Worm (Caenorhabditis elegans) whole organism, young adult: ENCODE results near the gene dhps-1.

Experiments used
- B0035.1 ChIP-seq: sonication (generic microtip); optimal IDR thresholded peaks from 2 replicates; lab custom pipeline; 2016; ENCODE audit warnings: missing genetic modification characterization, mild to moderate bottlenecking, missing compliant biosample characterization, missing genotype, missing genetic modification reagents
- B0336.3 ChIP-seq: fragments of 200-800 bp; sonication (Bioruptor generic); IDR thresholded peaks from 2 replicates; pipeline ENCODE4 v1.3.6; 2022; ENCODE audit warnings: missing genetic modification characterization, missing compliant biosample characterization
- C17E4.6 ChIP-seq: fragments of 200-800 bp; sonication (Bioruptor generic); IDR thresholded peaks from 2 replicates; pipeline ENCODE4 v1.3.6; 2022; ENCODE audit warnings: missing genetic modification reagents, missing genetic modification characterization, missing compliant biosample characterization
- D2030.7 ChIP-seq: fragments of 200-800 bp; sonication (Bioruptor generic); IDR thresholded peaks from 2 replicates; pipeline ENCODE4 v1.3.6; 2022; ENCODE audit warnings: missing genetic modification reagents, missing genetic modification characterization, missing compliant biosample characterization
- F10E7.11 ChIP-seq: sonication (generic microtip); optimal IDR thresholded peaks from 2 replicates; lab custom pipeline; 2017; ENCODE audit warnings: mild to moderate bottlenecking, missing genetic modification characterization, moderate library complexity, missing compliant biosample characterization
- F37B4.10 ChIP-seq: fragments of 200-800 bp; sonication (Bioruptor generic); IDR thresholded peaks from 2 replicates; pipeline ENCODE4 v1.3.6; 2022; ENCODE audit warnings: missing genetic modification characterization, missing compliant biosample characterization
- F39B2.1 ChIP-seq: fragments of 200-800 bp; sonication (Bioruptor generic); IDR thresholded peaks from 2 replicates; pipeline ENCODE4 v1.3.6; 2022; ENCODE audit warnings: missing genetic modification reagents, missing genetic modification characterization, missing compliant biosample characterization
- F57A8.1 ChIP-seq: fragments of 200-800 bp; sonication (Bioruptor generic); optimal IDR thresholded peaks from 2 replicates; lab custom pipeline; 2018; ENCODE audit warnings: mild to moderate bottlenecking, missing genetic modification characterization, moderate library complexity, missing compliant biosample characterization
- Y53G8AR.9 ChIP-seq: fragments of 200-800 bp; sonication (Bioruptor generic); conservative IDR thresholded peaks from 2 replicates; pipeline ENCODE4 v1.3.6; 2022; ENCODE audit warnings: missing genetic modification reagents, missing genetic modification characterization, missing compliant biosample characterization
- Y95B8A.8 ChIP-seq: fragments of 200-800 bp; sonication (Bioruptor generic); IDR thresholded peaks from 2 replicates; pipeline ENCODE4 v1.3.6; 2022; ENCODE audit warnings: missing genetic modification reagents, missing genetic modification characterization, missing compliant biosample characterization
- ZK185.1 ChIP-seq: sonication (generic microtip); optimal IDR thresholded peaks from 2 replicates; lab custom pipeline; 2016; ENCODE audit warnings: mild to moderate bottlenecking, missing genetic modification characterization, missing compliant biosample characterization; ENCODE audit not compliant: poor library complexity, severe bottlenecking
- ama-1 ChIP-seq, 3 experiments: fragments of 150-350 bp in 1 of 3; sonication (generic microtip) in 2 of 3; optimal IDR thresholded peaks; 2 replicates each; lab custom pipeline; 2014 to 2018; ENCODE audit warnings: missing biosample characterization in 2 of 3, missing genetic modification characterization in 2 of 3, missing genetic modification reagents in 2 of 3
- attf-3 ChIP-seq: fragments of 200-800 bp; sonication (Bioruptor generic); conservative IDR thresholded peaks from 2 replicates; pipeline ENCODE4 v1.3.6; 2022; ENCODE audit warnings: missing genetic modification reagents, missing genetic modification characterization, missing compliant biosample characterization
- cebp-2 ChIP-seq: fragments of 200-800 bp; sonication (Bioruptor generic); IDR thresholded peaks from 2 replicates; pipeline ENCODE4 v1.3.6; 2022; ENCODE audit warnings: missing genetic modification characterization, missing compliant biosample characterization
- ceh-40 ChIP-seq: fragments of 200-800 bp; sonication (Bioruptor generic); IDR thresholded peaks from 2 replicates; pipeline ENCODE4 v1.3.6; 2022; ENCODE audit warnings: missing genetic modification characterization, missing compliant biosample characterization
- ceh-79 ChIP-seq: sonication (generic microtip); optimal IDR thresholded peaks from 2 replicates; lab custom pipeline; 2017; ENCODE audit warnings: mild to moderate bottlenecking, missing genetic modification characterization, missing compliant biosample characterization
- ceh-91 ChIP-seq: fragments of 200-800 bp; sonication (Bioruptor generic); IDR thresholded peaks from 2 replicates; pipeline ENCODE4 v1.3.6; 2022; ENCODE audit warnings: missing genetic modification reagents, missing genetic modification characterization, missing compliant biosample characterization
- efl-1 ChIP-seq: fragments of 150-350 bp; optimal IDR thresholded peaks from 2 replicates; lab custom pipeline; 2014; ENCODE audit warnings: missing biosample characterization, missing genetic modification reagents, missing genetic modification characterization
- ekl-4 ChIP-seq: fragments of 200-800 bp; sonication (Bioruptor generic); IDR thresholded peaks from 2 replicates; pipeline ENCODE4 v1.3.6; 2022; ENCODE audit warnings: missing genetic modification reagents, missing genetic modification characterization, missing compliant biosample characterization
- fkh-3 ChIP-seq: sonication (generic microtip); optimal IDR thresholded peaks from 2 replicates; lab custom pipeline; 2016; ENCODE audit warnings: mild to moderate bottlenecking, missing genetic modification characterization, missing compliant biosample characterization
- hlh-26 ChIP-seq: fragments of 200-800 bp; sonication (Bioruptor generic); conservative IDR thresholded peaks from 2 replicates; pipeline ENCODE4 v1.3.6; 2022; ENCODE audit warnings: missing genetic modification reagents, missing genetic modification characterization, missing compliant biosample characterization
- let-526 ChIP-seq: fragments of 200-800 bp; sonication (Bioruptor generic); IDR thresholded peaks from 2 replicates; pipeline ENCODE4 v1.3.6; 2022; ENCODE audit warnings: missing genetic modification reagents, missing genetic modification characterization, missing compliant biosample characterization
- lin-40 ChIP-seq: sonication (generic microtip); optimal IDR thresholded peaks from 2 replicates; lab custom pipeline; 2016; ENCODE audit warnings: missing genetic modification characterization, mild to moderate bottlenecking, missing compliant biosample characterization, missing genotype, missing genetic modification reagents
- lir-1 ChIP-seq: fragments of 200-800 bp; sonication (Bioruptor generic); conservative IDR thresholded peaks from 2 replicates; pipeline ENCODE4 v1.3.6; 2022; ENCODE audit warnings: missing genetic modification reagents, missing genetic modification characterization, missing compliant biosample characterization
- mel-28 ChIP-seq: sonication (generic microtip); optimal IDR thresholded peaks from 2 replicates; lab custom pipeline; 2016; ENCODE audit warnings: borderline replicate concordance, mild to moderate bottlenecking, missing genetic modification characterization, missing compliant biosample characterization
- mxl-1 ChIP-seq: sonication (generic microtip); optimal IDR thresholded peaks from 2 replicates; lab custom pipeline; 2016; ENCODE audit warnings: missing genetic modification characterization, missing compliant biosample characterization
- nfya-2 ChIP-seq: fragments of 200-800 bp; sonication (Bioruptor generic); IDR thresholded peaks from 2 replicates; pipeline ENCODE4 v1.3.6; 2022; ENCODE audit warnings: missing genetic modification reagents, missing genetic modification characterization, missing compliant biosample characterization
- nfyb-1 ChIP-seq: fragments of 200-800 bp; sonication (Bioruptor generic); IDR thresholded peaks from 2 replicates; pipeline ENCODE4 v1.3.6; 2022; ENCODE audit warnings: missing genetic modification reagents, missing genetic modification characterization, missing compliant biosample characterization
- nhr-120 ChIP-seq: fragments of 200-800 bp; sonication (Bioruptor generic); IDR thresholded peaks from 2 replicates; pipeline ENCODE4 v1.3.6; 2022; ENCODE audit warnings: missing genetic modification characterization, missing compliant biosample characterization
- nhr-179 ChIP-seq: sonication (generic microtip); optimal IDR thresholded peaks from 2 replicates; lab custom pipeline; 2016; ENCODE audit warnings: mild to moderate bottlenecking, missing genetic modification characterization, missing compliant biosample characterization
- nhr-27 ChIP-seq: fragments of 200-800 bp; sonication (Bioruptor generic); optimal IDR thresholded peaks from 2 replicates; lab custom pipeline; 2018; ENCODE audit warnings: mild to moderate bottlenecking, missing genetic modification characterization, moderate library complexity, missing compliant biosample characterization
- nhr-90 ChIP-seq: sonication (generic microtip); optimal IDR thresholded peaks from 2 replicates; lab custom pipeline; 2016; ENCODE audit warnings: missing genotype, mild to moderate bottlenecking, missing genetic modification characterization, missing compliant biosample characterization
- pha-4 ChIP-seq: fragments of 150-350 bp; sonication (generic microtip); optimal IDR thresholded peaks from 2 replicates; lab custom pipeline; 2014; ENCODE audit warnings: missing biosample characterization, missing genetic modification reagents, missing genetic modification characterization
- repo-1 ChIP-seq: sonication (generic microtip); optimal IDR thresholded peaks from 2 replicates; lab custom pipeline; 2017; ENCODE audit warnings: mild to moderate bottlenecking, missing genetic modification characterization, missing compliant biosample characterization
- rpc-1 ChIP-seq, 2 experiments: fragments of 150-350 bp in 1 of 2; sonication (generic microtip) in 1 of 2; optimal IDR thresholded peaks; 2 replicates each; lab custom pipeline; 2014 to 2018; ENCODE audit warnings: missing biosample characterization in 1 of 2, missing genetic modification characterization in 1 of 2, missing genetic modification reagents in 1 of 2, missing genotype in 1 of 2
- sea-2 ChIP-seq: fragments of 200-800 bp; sonication (Bioruptor generic); IDR thresholded peaks from 2 replicates; pipeline ENCODE4 v1.3.6; 2022; ENCODE audit warnings: missing genetic modification characterization, missing compliant biosample characterization
- snpc-3.4 ChIP-seq: sonication (generic microtip); optimal IDR thresholded peaks from 2 replicates; lab custom pipeline; 2017; ENCODE audit warnings: missing genetic modification characterization, mild to moderate bottlenecking, missing compliant biosample characterization, antibody characterized with exemption, moderate library complexity, missing genotype, missing genetic modification reagents
- snpc-4 ChIP-seq, 5 experiments: fragments of 150-350 bp in 1 of 5; sonication (generic microtip) in 4 of 5; optimal IDR thresholded peaks; 2 replicates each; lab custom pipeline; 2014 to 2018; ENCODE audit warnings: missing genetic modification characterization in 5 of 5, missing biosample characterization in 3 of 5, antibody characterized with exemption in 2 of 5, mild to moderate bottlenecking in 2 of 5, missing compliant biosample characterization in 2 of 5, missing genotype in 2 of 5, moderate library complexity in 2 of 5, missing genetic modification reagents in 1 of 5
- somi-1 ChIP-seq: fragments of 200-800 bp; sonication (Bioruptor generic); optimal IDR thresholded peaks from 2 replicates; lab custom pipeline; 2018; ENCODE audit warnings: mild to moderate bottlenecking, missing genetic modification characterization, missing compliant biosample characterization
- tbx-9 ChIP-seq: sonication (generic microtip); optimal IDR thresholded peaks from 2 replicates; lab custom pipeline; 2016; ENCODE audit warnings: borderline replicate concordance, missing genetic modification characterization, inconsistent platforms, missing compliant biosample characterization
- unc-130 ChIP-seq: sonication (generic microtip); optimal IDR thresholded peaks from 2 replicates; lab custom pipeline; 2016; ENCODE audit warnings: missing genetic modification reagents, missing genetic modification characterization, missing compliant biosample characterization
- unc-62 ChIP-seq: fragments of 150-350 bp; optimal IDR thresholded peaks from 2 replicates; lab custom pipeline; 2014; ENCODE audit warnings: missing biosample characterization, missing genetic modification reagents, missing genetic modification characterization
- xnd-1 ChIP-seq: sonication (generic microtip); optimal IDR thresholded peaks from 2 replicates; lab custom pipeline; 2016; ENCODE audit warnings: missing genotype, missing genetic modification reagents, missing genetic modification characterization, missing compliant biosample characterization

The dhps-1 gene

DNA sequence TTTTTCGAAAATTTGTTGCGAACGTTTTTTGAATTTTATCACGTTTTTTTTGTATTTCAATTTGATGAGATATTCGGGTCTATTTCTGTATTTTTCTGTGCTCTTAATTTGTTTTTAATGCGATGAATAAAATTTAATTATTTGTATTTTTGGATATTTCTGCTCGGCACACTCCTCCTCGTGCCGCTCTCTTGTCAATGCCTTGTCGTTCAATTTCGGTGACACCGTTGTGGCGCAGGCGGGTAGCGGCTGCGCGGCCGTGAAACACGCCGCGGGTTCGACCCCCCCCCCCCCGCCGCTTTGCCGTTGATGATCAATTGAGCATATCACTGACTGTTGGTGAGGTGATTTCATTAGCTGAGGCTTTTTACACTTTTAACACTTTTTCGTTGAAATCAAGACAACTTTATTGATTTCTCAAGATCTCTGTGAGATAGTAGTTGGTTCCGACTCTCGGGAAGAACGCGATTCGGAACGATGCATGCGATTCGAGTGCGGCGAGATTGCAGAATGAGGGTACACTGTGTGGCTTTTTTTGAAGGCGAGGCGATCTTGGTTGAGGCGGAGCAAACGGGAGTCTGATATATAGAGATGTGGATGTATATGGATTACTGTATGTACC lies 32.1 kb upstream of the dhps-1 start (continued):
- TF ChIP-seq ama-1 (optimal IDR thresholded peaks at IDR 0.05; lab: Kevin White, UChicago) (no peak), ama-1 (GFP tag; optimal IDR thresholded peaks at IDR 0.05; lab: Kevin White, UChicago) (peak; percentile 90 to 96), efl-1 (GFP tag; lab: Kevin White, UChicago) (peak; percentile 49), nhr-90 (peak; percentile 98), pha-4 (tag; lab: Kevin White, UChicago) (no peak), D2030.7 (GFP tag; lab: Robert Waterston, UW) (peak; percentile 96), nfyb-1 (GFP tag; lab: Robert Waterston, UW) (peak; percentile 97), unc-130 (GFP tag; lab: Kevin White, UChicago) (peak; percentile 95), snpc-4 (GFP tag; optimal IDR thresholded peaks at IDR 0.05; lab: Kevin White, UChicago) (peak; percentile 88), snpc-4 (tag; optimal IDR thresholded peaks at IDR 0.05; lab: Kevin White, UChicago) (peak; percentile 14 to 85 (median 78)), nhr-179 (tag; lab: Kevin White, UChicago) (peak; percentile 83), mxl-1 (tag; lab: Kevin White, UChicago) (peak; percentile 98), C17E4.6 (GFP tag; lab: Robert Waterston, UW) (peak; percentile 95), ceh-79 (tag; lab: Kevin White, UChicago) (peak; percentile 97), nhr-27 (peak; percentile 99), rpc-1 (optimal IDR thresholded peaks at IDR 0.05; lab: Kevin White, UChicago) (peak; percentile 89), rpc-1 (tag; optimal IDR thresholded peaks at IDR 0.05; lab: Kevin White, UChicago) (peak; percentile 96), B0336.3 (GFP tag; lab: Robert Waterston, UW) (peak; percentile 98), xnd-1 (peak; percentile 59), cebp-2 (GFP tag; lab: Robert Waterston, UW) (peak; percentile 100), let-526 (GFP tag; lab: Robert Waterston, UW) (peak; percentile 96), F37B4.10 (GFP tag; lab: Robert Waterston, UW) (peak; percentile 98), snpc-3.4 (peak; percentile 90), lin-40 (tag; lab: Kevin White, UChicago) (peak; percentile 85), Y53G8AR.9 (peak; percentile 88), unc-62 (GFP tag; lab: Kevin White, UChicago) (no peak), repo-1 (tag; lab: Kevin White, UChicago) (peak; percentile 96), ceh-40 (GFP tag; lab: Robert Waterston, UW) (peak; percentile 96), ZK185.1 (peak; percentile 93), F57A8.1 (GFP tag; lab: Kevin White, UChicago) (peak; percentile 99), ekl-4 (GFP tag; lab: Robert Waterston, UW) (peak; percentile 96), F10E7.11 (tag; lab: Kevin White, UChicago) (peak; percentile 98), somi-1 (GFP tag; lab: Kevin White, UChicago) (peak; percentile 95), nhr-120 (GFP tag; lab: Robert Waterston, UW) (peak; percentile 99), mel-28 (peak; percentile 89)
- TF ChIP-seq, all 124 proteins: peak for 121

DNA sequence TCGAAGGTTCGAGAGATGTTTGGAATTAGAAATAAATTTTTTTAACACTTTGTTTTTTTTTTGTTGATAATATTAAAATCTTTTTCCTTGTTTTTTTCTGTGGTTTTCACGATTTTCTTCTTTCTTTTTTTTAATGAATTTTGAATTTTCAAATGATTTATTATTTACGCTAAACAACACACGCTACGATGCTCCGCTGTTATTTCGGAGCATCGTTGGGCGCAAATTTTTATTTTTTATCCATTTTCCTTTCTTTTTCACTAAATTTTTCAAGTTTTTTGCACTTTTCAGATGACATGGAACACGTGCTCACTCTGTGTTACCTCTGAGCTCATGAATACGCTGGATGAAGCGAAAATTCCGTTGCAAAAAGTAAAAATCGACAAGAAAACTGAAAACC lies 30.7 kb upstream of the dhps-1 start, which contains the start of the genes W03C9.1 and W03C9.2:
Gene W03C9.1 (minus strand): TSS at position 46 of the 400 bp plus-strand sequence.
Gene W03C9.2 (plus strand): TSS at position 286 of the 400 bp plus-strand sequence.
- peak; percentile 81 for TF ChIP-seq attf-3 (GFP tag; lab: Robert Waterston, UW)
- TF ChIP-seq ceh-91 (GFP tag; lab: Robert Waterston, UW), result no peak

DNA sequence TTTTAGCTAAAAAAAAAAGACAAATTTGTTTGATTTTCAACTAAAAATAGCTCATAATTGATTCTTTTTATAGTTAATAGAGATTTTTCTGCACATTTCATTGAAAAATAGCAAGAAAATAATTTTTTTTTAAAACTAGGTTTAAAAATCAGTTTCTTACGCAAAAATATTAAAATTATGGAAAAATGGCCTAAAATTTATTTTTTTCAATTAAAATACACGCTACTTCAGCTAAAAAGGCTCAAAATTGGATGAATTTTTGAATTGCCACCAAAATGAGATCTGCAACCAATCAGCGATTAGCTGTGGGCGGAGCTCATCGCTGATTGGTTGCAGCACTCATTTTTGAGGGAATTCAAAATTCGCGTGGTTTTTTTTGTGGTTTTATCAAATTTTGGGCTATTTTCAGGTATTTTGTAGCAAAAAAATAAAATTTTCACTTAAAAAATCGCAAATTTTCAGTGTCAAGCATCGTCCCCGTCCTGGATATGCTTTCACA lies 29.6 kb upstream of the dhps-1 start:
- TF ChIP-seq F39B2.1 (GFP tag; lab: Robert Waterston, UW), result no peak
- TF ChIP-seq rpc-1 (optimal IDR thresholded peaks at IDR 0.05; lab: Kevin White, UChicago), result no peak
- TF ChIP-seq rpc-1 (tag; optimal IDR thresholded peaks at IDR 0.05; lab: Kevin White, UChicago), result no peak
- TF ChIP-seq lir-1 (GFP tag; lab: Robert Waterston, UW), result no peak
- no peak for TF ChIP-seq somi-1 (GFP tag; lab: Kevin White, UChicago)
- TF ChIP-seq nfya-2, result 0 out of 2 replicates have a peak, but pooled peaks have one; percentile 41
- no peak for TF ChIP-seq Y95B8A.8 (GFP tag; lab: Robert Waterston, UW)
- TF ChIP-seq ekl-4 (GFP tag; lab: Robert Waterston, UW), result no peak
- TF ChIP-seq B0035.1 (tag; lab: Kevin White, UChicago), result no peak
- no peak for TF ChIP-seq sea-2 (GFP tag; lab: Robert Waterston, UW)
- TF ChIP-seq tbx-9 (tag; lab: Kevin White, UChicago), result no peak
- TF ChIP-seq nfyb-1 (GFP tag; lab: Robert Waterston, UW), result peak; percentile 94
- no peak for TF ChIP-seq fkh-3 (tag; lab: Kevin White, UChicago)
- TF ChIP-seq hlh-26 (GFP tag; lab: Robert Waterston, UW), result no peak
